Worm (Caenorhabditis elegans): ENCODE measurements around the gene snt-7.

The snt-7 gene

DNA sequence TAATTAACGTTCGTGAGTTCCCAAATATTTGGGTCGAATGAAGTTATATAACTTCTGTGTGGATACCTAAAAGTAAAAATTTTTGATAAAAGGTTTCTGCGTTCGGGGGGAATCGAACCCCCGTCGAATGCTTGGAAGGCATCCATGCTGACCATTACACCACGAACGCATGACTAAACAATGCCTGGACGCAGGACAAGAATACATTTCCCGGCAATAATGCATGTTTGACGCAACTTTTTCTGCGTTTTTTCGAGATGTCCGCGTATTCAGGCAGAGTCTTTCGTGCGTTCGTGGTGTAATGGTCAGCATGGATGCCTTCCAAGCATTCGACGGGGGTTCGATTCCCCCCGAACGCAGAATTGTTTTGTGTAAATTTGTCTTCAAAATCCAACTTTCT is 1.8 kb upstream of the snt-7 start:
- no peak for TF ChIP-seq unc-62 (GFP tag; optimal IDR thresholded peaks at IDR 0.05)

DNA sequence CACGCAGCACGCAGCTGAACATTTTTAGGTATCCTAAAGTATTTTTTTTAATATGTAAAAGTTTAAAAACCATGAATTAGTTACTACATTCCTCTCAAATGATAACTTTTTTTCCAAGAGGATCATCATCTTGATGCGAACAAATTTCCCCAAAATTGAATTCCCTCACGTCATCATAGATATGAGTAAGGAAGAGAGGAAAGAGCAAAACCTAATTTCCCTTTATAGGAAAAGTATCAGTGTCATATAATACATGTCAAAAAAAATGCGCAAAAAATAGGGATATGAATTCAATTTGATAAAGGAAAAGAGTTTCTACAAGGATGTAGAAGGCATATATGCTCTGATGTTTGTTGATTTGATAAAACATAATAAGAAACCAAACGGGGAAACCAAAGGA is 1.2 kb upstream of the snt-7 start:
- TF ChIP-seq unc-62 (GFP tag; optimal IDR thresholded peaks at IDR 0.05), result no peak

DNA sequence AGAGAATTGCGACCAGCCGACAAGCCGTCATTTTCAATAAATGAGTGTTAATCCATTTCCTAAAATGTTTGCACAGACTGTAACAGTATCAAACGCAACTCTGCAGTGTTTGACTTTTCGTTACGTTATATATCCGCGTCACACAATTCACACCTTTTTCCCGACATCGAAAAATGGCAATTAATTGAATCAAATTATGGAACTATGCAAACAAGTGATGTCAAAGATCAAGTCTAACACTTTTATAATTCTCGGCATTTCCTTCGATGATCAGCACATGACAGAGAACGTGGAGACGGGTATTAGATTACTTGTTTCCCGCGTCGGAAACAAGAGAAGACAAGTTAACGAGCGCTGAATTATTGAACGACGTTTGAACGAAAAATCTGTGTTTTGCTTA is 4.7 kb downstream of the snt-7 start, which contains the start of gene phat-6:
TSS of gene phat-6 (minus strand) at position 101 of the 400 bp plus-strand sequence.
- no peak for TF ChIP-seq unc-62 (GFP tag; optimal IDR thresholded peaks at IDR 0.05)

DNA sequence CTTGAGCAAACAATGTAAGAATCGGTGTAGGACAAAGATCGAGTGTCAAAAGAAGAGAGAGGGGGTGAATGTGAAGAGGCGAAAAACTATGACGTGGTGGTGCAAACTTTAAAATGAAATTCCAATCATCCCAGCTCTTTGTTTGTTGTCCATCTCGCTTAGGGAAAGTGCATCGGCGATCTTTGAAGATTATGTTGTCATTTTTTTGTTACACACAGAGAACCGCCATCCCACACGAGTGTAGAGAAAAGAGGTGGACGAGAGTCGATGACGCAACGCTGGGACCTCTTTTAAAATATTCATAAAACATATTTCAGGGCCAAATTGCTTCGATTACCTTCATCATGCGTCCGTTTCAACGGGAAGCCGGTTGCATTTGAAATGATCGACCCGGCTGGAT is 7.6 kb downstream of the snt-7 start:
- TF ChIP-seq unc-62 (GFP tag; optimal IDR thresholded peaks at IDR 0.05), result no peak

DNA sequence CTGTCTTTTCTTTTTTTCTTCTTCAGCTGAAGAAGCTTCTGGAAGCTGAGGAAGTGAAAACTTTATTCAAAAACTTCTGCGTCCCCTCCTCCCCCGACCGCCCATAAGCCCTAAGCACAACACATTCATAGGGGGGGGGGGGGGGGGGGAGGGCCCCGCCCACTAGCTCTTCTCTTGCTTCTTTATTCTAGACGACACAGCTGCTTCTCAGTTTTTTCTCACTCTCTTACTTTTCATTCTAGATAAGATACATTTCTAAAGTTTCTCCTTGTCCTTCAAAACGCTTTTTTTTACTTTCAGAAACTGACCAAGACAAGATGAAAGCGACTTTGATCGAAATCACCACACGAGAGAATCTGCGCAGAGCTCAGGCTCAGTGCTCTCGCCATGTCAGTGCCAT is 9.1 kb downstream of the snt-7 start, which contains the start of gene T10B10.4:
TSS of gene T10B10.4 (plus strand) at position 301 of the 400 bp plus-strand sequence.
- no peak for TF ChIP-seq unc-62 (GFP tag; optimal IDR thresholded peaks at IDR 0.05)

DNA sequence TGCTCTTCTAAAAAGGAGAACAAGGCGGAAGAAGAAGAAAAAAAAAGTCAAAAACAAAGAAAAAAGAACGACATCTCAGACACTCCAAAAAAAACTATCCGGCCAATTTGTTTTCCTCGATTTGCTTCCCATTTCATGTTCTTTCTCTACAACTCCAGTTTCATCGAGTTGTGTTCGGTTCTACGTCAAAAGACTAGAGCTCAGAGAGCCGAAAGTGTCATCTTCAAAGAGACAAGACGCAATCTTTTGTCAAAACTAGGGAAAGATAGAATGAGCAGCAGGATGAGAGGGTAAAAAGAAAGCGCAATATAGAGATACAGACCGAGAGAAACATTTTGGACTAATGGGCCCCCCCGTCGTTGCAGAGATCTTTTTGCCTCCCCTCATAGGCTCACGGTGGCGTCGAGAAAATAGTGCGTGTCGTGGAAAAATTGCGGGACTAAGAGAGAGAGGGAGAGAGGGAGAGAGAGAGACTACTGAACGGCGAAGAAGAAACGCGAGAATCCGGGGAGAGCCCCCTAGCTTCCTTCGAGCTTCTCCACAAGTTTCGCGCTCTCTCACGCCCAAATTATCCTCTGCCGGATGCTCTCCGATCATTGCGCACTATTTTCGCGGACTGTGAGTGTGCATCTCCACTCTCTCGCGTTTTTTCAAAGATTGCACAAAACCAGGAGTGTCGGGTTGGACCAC is 9.8 kb downstream of the snt-7 start:
- TF ChIP-seq unc-62 (GFP tag; optimal IDR thresholded peaks at IDR 0.05), result no peak

DNA sequence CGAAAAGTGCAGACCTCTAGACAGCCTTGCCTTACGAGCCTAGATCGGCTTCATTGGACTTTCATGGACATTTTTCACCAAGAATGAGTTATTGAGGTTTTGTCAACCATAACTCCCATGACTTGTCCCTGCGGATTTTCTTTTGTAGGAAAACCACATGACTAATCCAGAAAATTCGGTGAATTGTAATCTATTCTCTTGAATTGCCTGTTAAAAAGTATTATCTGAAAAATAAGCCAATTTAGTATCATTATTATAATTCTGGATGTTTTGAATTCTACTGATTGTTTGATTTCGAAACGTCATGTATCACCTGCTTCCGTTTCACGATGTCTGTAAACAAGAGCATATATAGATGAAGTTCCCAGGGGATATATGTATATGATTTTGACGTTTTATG is 10.4 kb downstream of the snt-7 start:
- TF ChIP-seq unc-62 (GFP tag; optimal IDR thresholded peaks at IDR 0.05), result no peak

DNA sequence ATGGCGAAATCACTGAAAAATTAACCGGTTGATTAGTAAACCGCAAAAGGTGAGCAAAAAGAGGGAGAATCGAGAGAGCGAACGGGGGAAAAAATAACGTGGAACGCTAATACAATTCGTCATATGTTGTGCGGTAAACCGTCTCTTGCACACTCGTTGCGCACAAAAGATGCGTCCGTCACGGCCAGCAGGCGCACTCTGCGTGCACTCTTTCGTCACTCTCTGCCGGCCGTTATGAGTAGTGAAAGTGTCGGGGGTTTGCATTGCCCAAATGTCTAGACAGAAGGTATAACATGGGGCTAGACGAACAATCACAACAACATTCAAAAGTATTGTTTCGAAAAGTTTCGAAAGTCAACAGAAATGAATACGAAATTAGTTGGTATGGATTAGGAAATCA is 17.5 kb downstream of the snt-7 start, which contains the start of gene pkhm-2:
TSS of gene pkhm-2 (minus strand) at position 12 of the 400 bp plus-strand sequence.
- TF ChIP-seq unc-62 (GFP tag; optimal IDR thresholded peaks at IDR 0.05), result no peak

DNA sequence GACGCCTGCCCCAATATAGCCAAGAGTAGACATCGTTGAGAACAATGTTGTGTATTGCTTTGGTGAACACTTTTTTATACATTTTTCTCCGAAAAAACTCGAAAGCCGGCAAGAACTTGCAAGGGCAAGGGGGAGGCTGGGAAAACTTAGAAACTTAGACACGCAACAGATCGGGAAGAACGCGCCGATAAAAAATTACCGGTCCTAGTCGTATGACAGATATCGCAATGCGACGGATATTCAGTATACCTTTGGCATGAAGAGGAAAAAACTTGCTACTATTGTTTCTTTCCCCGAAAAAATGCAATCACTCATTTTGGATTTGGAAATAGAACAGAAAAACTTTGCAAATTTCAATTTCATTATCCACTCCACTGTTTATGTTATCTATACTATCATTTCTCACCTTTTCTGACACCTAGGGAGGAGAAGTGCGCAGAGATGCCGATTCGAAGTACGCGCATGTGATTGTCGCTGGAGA is 22.5 kb downstream of the snt-7 start, which contains the start of gene col-41:
TSS of gene col-41 (minus strand) at position 51 of the 481 bp plus-strand sequence.
- no peak for TF ChIP-seq unc-62 (GFP tag; optimal IDR thresholded peaks at IDR 0.05)

DNA sequence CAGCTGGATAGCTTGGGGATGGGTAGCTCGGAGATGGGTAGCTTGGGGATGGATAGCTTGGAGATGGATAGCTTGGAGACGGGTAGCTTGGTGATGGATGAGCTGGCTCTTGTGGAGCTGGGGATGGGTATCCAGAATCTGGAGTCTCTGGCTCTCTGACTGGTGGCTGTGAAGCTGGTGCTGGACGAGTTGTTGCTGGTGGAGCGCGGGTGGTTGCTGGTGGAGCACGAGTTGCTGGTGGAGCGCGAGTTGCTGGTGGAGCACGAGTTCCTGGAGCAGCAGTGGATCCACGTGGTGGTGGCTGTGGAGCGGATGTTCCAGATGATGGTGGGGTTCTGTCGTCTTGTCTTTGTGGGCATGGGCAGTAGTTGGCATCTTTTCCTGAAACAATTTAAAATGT is 23.7 kb downstream of the snt-7 start:
- TF ChIP-seq unc-62 (GFP tag; optimal IDR thresholded peaks at IDR 0.05), result no peak

DNA sequence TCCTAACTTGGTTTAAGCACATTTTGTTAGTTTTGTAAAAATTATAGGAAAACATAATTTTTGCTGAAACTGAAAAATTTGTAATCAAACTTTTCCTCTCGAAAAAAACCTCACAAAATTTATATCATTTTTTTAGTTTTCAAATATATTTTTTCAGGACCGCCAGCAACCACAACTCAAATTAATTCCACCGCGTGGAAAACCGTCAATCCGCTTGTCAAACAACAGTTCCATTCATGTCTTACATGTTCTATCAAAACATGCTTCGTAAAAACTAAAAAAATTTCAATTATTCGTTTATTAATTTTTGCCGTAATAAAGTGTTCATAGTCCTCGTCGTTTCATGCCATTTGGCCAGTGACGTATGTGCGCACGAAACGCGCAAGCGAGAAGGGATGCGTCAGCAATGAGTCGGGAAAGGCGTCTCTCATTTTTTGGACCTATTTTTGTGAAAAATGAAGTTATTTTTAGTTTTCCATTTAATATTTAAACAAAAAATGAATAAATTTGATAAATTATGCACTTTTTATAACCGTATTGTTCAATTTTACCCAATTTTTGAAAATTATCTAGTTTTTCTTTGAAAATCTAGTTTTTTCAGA is 25.5 kb downstream of the snt-7 start, which contains the start of gene ucr-2.2:
TSS of gene ucr-2.2 (plus strand) at position 602 of the 602 bp plus-strand sequence.
- TF ChIP-seq unc-62 (GFP tag; optimal IDR thresholded peaks at IDR 0.05), result no peak

DNA sequence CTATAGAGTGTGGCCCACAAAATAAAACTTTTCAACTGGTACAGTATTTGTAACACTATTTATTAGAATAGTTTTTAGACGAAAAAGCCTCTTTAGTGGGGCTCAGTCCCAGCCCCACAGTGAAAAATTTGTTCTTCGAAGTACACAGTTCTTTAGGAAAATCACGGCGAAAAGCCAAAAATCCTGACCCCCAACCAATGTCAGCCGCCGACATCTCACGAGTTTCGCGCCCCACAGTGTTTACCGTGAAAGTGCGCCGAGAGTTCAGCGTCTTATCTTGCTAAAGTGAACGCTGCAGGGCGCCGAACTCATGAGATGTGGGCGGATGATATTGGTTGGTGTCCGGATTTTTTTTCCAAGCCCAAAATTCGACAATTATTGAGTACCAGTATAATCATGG is 28.0 kb downstream of the snt-7 start:
- TF ChIP-seq unc-62 (GFP tag; optimal IDR thresholded peaks at IDR 0.05), result no peak

DNA sequence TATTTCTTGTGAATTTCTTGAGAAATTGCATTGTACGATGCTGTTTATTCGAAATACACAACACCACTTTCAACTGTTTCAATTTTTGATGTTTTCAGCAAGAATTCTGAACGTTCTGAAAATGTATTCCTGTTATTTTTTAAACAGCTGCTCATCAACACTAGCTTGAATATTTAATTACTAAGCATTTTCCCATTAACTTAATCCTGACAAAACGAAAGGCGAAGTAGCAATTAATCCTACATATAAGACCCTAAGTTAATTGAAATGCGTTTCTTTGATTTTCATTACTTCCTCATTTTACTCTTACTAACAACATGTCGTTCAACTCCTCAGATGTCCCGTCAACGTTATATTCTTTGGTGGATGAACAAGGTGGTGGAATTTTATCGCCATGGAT is 30.5 kb downstream of the snt-7 start, which contains the start of gene ocr-3:
TSS of gene ocr-3 (plus strand) at position 301 of the 400 bp plus-strand sequence.
- no peak for TF ChIP-seq unc-62 (GFP tag; optimal IDR thresholded peaks at IDR 0.05)

DNA sequence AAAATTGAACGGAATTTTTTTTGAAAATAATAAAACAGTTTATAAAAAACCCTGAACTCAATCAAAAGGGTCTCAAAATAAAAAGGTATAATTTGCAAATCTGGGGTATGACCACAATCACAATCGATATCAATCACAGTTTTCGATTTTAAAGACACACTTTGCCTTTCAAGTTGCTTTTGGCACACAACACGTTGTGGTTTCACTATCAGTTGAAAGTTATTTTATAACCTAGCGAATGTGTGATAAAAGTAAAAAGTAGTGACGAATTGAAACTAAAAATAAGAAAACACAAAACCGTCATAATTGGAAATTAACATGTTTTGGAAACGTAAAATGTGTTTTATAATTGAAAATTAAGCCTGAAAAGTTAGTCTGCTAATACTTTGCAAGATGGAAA is 31.3 kb downstream of the snt-7 start:
- no peak for TF ChIP-seq unc-62 (GFP tag; optimal IDR thresholded peaks at IDR 0.05)

DNA sequence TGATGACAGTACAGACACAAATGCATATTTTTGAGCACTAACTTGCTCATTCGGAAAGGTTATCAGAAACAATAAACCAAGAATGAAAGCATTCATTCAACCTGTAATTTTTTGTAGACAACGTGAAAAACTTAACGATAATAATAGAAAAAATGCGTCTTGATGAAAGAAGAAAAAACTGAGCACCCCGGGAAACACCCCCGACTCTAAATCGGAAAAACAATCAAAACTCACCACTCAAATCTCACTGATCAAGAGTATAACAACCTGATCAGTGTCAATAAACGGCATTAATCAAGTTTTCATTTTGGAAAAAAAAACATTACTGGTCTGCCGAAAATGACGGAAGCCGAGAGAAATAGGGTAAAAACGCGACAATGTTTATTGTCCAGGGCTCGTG is 32.8 kb downstream of the snt-7 start, which contains the start of gene T10B10.8:
TSS of gene T10B10.8 (minus strand) at position 101 of the 400 bp plus-strand sequence.
- no peak for TF ChIP-seq unc-62 (GFP tag; optimal IDR thresholded peaks at IDR 0.05)

DNA sequence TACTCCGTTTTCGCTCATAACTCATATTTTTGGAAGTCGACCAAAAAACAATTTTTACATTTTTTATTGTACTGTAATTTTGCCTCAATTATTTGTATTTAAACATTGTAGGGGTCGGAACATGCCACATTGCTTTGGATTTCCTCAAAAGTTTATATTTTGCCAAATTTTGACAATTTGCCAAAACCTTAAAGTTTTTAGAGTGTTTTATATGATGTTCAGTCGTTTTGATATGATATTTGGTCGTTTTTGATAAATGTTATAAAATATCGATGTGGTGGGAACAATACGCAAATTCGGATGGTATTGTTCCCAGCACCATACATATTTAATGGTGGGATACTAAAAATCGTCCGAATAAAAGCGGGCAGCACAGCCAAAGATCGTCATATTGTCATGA is 34.8 kb downstream of the snt-7 start, which contains the start of gene T10B10.9:
TSS of gene T10B10.9 (plus strand) at position 301 of the 400 bp plus-strand sequence.
- no peak for TF ChIP-seq unc-62 (GFP tag; optimal IDR thresholded peaks at IDR 0.05)

DNA sequence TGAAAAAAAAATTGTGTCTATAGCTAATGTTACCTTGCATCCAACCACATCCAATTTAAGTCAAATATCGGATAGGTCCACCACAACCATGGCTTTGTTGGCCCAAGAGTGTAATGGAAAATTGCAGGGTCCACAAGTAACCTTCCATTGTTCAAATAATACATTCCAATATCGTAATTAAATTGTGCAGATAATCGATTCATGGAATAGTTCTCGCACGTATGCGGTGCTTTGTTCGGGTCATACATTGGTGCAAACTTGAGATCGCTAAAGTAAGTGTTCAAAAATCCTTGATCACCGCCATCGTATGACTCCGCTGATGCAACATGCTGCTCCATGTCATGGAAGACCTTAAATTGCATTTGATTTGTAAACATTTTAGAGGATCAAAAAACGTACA is 35.8 kb downstream of the snt-7 start:
- TF ChIP-seq unc-62 (GFP tag; optimal IDR thresholded peaks at IDR 0.05), result no peak

Measured in whole organism, dauer.